Worm (Caenorhabditis elegans) whole organism, mixed stage, embryonic: Measurements from ENCODE around the gene snf-9.
A peak's percentile ranks its signal among the peaks of the same experiment; 100 is the strongest.

ENCODE experiments used
- bed-3 ChIP-seq: fragments of 200-800 bp; sonication (Bioruptor generic); optimal IDR thresholded peaks from 3 replicates; lab custom pipeline; 2018; ENCODE audit warnings: mild to moderate bottlenecking, missing genetic modification characterization, moderate library complexity, missing compliant biosample characterization
- ceh-39 ChIP-seq: fragments of 150-350 bp; optimal IDR thresholded peaks from 2 replicates; lab custom pipeline; 2014; ENCODE audit warnings: missing biosample characterization, missing genetic modification characterization
- ceh-43 ChIP-seq: fragments of 200-800 bp; sonication (Bioruptor generic); optimal IDR thresholded peaks from 2 replicates; lab custom pipeline; 2018; ENCODE audit warnings: mild to moderate bottlenecking, missing genetic modification characterization, moderate library complexity, missing compliant biosample characterization
- ceh-83 ChIP-seq: fragments of 200-800 bp; sonication (Bioruptor generic); optimal IDR thresholded peaks from 2 replicates; lab custom pipeline; 2018; ENCODE audit warnings: mild to moderate bottlenecking, missing genetic modification characterization, missing compliant biosample characterization
- ces-1 ChIP-seq: fragments of 150-350 bp; optimal IDR thresholded peaks from 2 replicates; lab custom pipeline; 2014; ENCODE audit warnings: missing biosample characterization, missing genetic modification reagents, missing genetic modification characterization
- elt-1 ChIP-seq: sonication (generic microtip); optimal IDR thresholded peaks from 2 replicates; lab custom pipeline; 2017; ENCODE audit warnings: missing genetic modification characterization, mild to moderate bottlenecking, missing compliant biosample characterization, antibody characterized with exemption, moderate library complexity, borderline replicate concordance; ENCODE audit not compliant: insufficient read depth
- elt-3 ChIP-seq: fragments of 150-350 bp; optimal IDR thresholded peaks from 2 replicates; lab custom pipeline; 2014; ENCODE audit warnings: missing biosample characterization, missing genetic modification characterization
- flh-1 ChIP-seq: fragments of 200-800 bp; sonication (Bioruptor generic); optimal IDR thresholded peaks from 2 replicates; lab custom pipeline; 2018; ENCODE audit warnings: mild to moderate bottlenecking, missing genetic modification characterization, moderate library complexity, missing compliant biosample characterization
- hlh-1 ChIP-seq: fragments of 150-350 bp; optimal IDR thresholded peaks from 2 replicates; lab custom pipeline; 2014; ENCODE audit warnings: missing biosample characterization, missing genetic modification reagents, missing genetic modification characterization
- lin-13 ChIP-seq: fragments of 150-350 bp; optimal IDR thresholded peaks from 2 replicates; lab custom pipeline; 2014; ENCODE audit warnings: missing biosample characterization, missing genetic modification characterization
- lsy-2 ChIP-seq: fragments of 150-350 bp; optimal IDR thresholded peaks from 2 replicates; lab custom pipeline; 2014; ENCODE audit warnings: missing biosample characterization, missing genetic modification characterization
- mab-5 ChIP-seq: fragments of 150-350 bp; optimal IDR thresholded peaks from 2 replicates; lab custom pipeline; 2014; ENCODE audit warnings: missing biosample characterization, missing genetic modification characterization
- mep-1 ChIP-seq: fragments of 150-350 bp; optimal IDR thresholded peaks from 2 replicates; lab custom pipeline; 2017; ENCODE audit warnings: missing biosample characterization, missing genetic modification reagents, missing genetic modification characterization, inconsistent platforms
- nhr-2 ChIP-seq: fragments of 150-350 bp; optimal IDR thresholded peaks from 2 replicates; lab custom pipeline; 2014; ENCODE audit warnings: missing biosample characterization, missing genetic modification characterization
- nhr-237 ChIP-seq: fragments of 150-350 bp; optimal IDR thresholded peaks from 2 replicates; lab custom pipeline; 2014; ENCODE audit warnings: missing biosample characterization, missing genetic modification characterization
- nhr-28 ChIP-seq: fragments of 150-350 bp; optimal IDR thresholded peaks from 2 replicates; lab custom pipeline; 2014; ENCODE audit warnings: missing biosample characterization, missing genetic modification characterization
- nhr-76 ChIP-seq: sonication (generic microtip); optimal IDR thresholded peaks from 2 replicates; lab custom pipeline; 2017; ENCODE audit warnings: missing biosample characterization, missing genetic modification characterization
- pha-4 ChIP-seq: fragments of 150-350 bp; optimal IDR thresholded peaks from 2 replicates; lab custom pipeline; 2018; ENCODE audit warnings: missing biosample characterization, missing genetic modification reagents, missing genetic modification characterization
- sem-2 ChIP-seq: fragments of 200-800 bp; sonication (Bioruptor generic); optimal IDR thresholded peaks from 2 replicates; lab custom pipeline; 2018; ENCODE audit warnings: mild to moderate bottlenecking, missing genetic modification characterization, missing compliant biosample characterization
- sptf-1 ChIP-seq: sonication (generic microtip); optimal IDR thresholded peaks from 2 replicates; lab custom pipeline; 2017; ENCODE audit warnings: mild to moderate bottlenecking, missing genetic modification characterization, moderate library complexity, missing compliant biosample characterization
- tbx-8 ChIP-seq: fragments of 200-800 bp; sonication (Bioruptor generic); optimal IDR thresholded peaks from 2 replicates; lab custom pipeline; 2018; ENCODE audit warnings: mild to moderate bottlenecking, missing genetic modification characterization, moderate library complexity, missing compliant biosample characterization
- unc-62 ChIP-seq: fragments of 150-350 bp; optimal IDR thresholded peaks from 2 replicates; lab custom pipeline; 2014; ENCODE audit warnings: missing biosample characterization, missing genetic modification reagents, missing genetic modification characterization
- zip-8 ChIP-seq: fragments of 150-350 bp; optimal IDR thresholded peaks from 2 replicates; lab custom pipeline; 2014; ENCODE audit warnings: missing biosample characterization, missing genetic modification characterization

Gene snf-9

ce11 chrIV:17328834-17329233 is 16.9 kb downstream of the snf-9 start, which contains the start of gene ceh-88:
TSS of gene ceh-88 (plus strand) at chrIV:17329188.
- no peak for TF ChIP-seq ceh-83 (GFP tag; lab: Kevin White, UChicago)
- TF ChIP-seq ces-1 (GFP tag; lab: Kevin White, UChicago): peak; percentile 84
- TF ChIP-seq nhr-76: no peak
- TF ChIP-seq, all 35 proteins: peak for 1

ce11 chrIV:17331100-17331577 is 19.2 kb downstream of the snf-9 start, which contains the start of gene C49C3.6:
TSS of gene C49C3.6 (plus strand) at chrIV:17331527.
- peak; percentile 73 for TF ChIP-seq ces-1 (GFP tag; lab: Kevin White, UChicago)
- TF ChIP-seq hlh-1 (tag; lab: Kevin White, UChicago): no peak

- TF ChIP-seq hlh-1 (tag; lab: Kevin White, UChicago) (no peak), nhr-237 (no peak), tbx-8 (GFP tag; lab: Kevin White, UChicago) (no peak)
Measured at ce11 chrIV:17332261-17332660, 20.3 kb downstream of the snf-9 start, which contains the start of gene C49C3.7. TSS of gene C49C3.7 (plus strand) at chrIV:17332561.

- TF ChIP-seq zip-8 (tag; lab: Kevin White, UChicago): no peak
- peak; percentile 69 for TF ChIP-seq ceh-39 (tag; lab: Kevin White, UChicago)
- TF ChIP-seq nhr-2 (tag; lab: Kevin White, UChicago): no peak
- peak; percentile 46 for TF ChIP-seq hlh-1 (tag; lab: Kevin White, UChicago)
- TF ChIP-seq pha-4 (tag; lab: Kevin White, UChicago): peak; percentile 18
- peak; percentile 35 for TF ChIP-seq unc-62 (GFP tag; lab: Kevin White, UChicago)
- TF ChIP-seq ces-1 (GFP tag; lab: Kevin White, UChicago): peak; percentile 31
- TF ChIP-seq ceh-43 (GFP tag; lab: Kevin White, UChicago): peak; percentile 23
- TF ChIP-seq mep-1 (tag; lab: Kevin White, UChicago): peak; percentile 40
Measured at ce11 chrIV:17333542-17334281, 21.8 kb downstream of the snf-9 start, which contains the start of gene C49C3.15. TSS of gene C49C3.15 (plus strand) at chrIV:17334231.

- TF ChIP-seq ces-1 (GFP tag; lab: Kevin White, UChicago): peak; percentile 43
- TF ChIP-seq tbx-8 (GFP tag; lab: Kevin White, UChicago): no peak
- peak; percentile 59 for TF ChIP-seq ceh-39 (tag; lab: Kevin White, UChicago)
- peak; percentile 53 for TF ChIP-seq hlh-1 (tag; lab: Kevin White, UChicago)
- TF ChIP-seq nhr-28 (tag; lab: Kevin White, UChicago): no peak
- no peak for TF ChIP-seq nhr-76
Measured at ce11 chrIV:17335031-17335430, 23.1 kb downstream of the snf-9 start, which contains the start of gene C49C3.8. TSS of gene C49C3.8 (plus strand) at chrIV:17335203.

- TF ChIP-seq ceh-83 (GFP tag; lab: Kevin White, UChicago): no peak
- no peak for TF ChIP-seq mab-5 (tag; lab: Kevin White, UChicago)
- no peak for TF ChIP-seq nhr-76
- no peak for TF ChIP-seq sptf-1 (tag; lab: Kevin White, UChicago)
- no peak for TF ChIP-seq mep-1 (tag; lab: Kevin White, UChicago)
- TF ChIP-seq lin-13: no peak
- no peak for TF ChIP-seq ceh-43 (GFP tag; lab: Kevin White, UChicago)
- no peak for TF ChIP-seq elt-1 (tag; lab: Kevin White, UChicago)
- no peak for TF ChIP-seq nhr-2 (tag; lab: Kevin White, UChicago)
- TF ChIP-seq ceh-39 (tag; lab: Kevin White, UChicago): no peak
- TF ChIP-seq sem-2 (GFP tag; lab: Kevin White, UChicago): no peak
- no peak for TF ChIP-seq ces-1 (GFP tag; lab: Kevin White, UChicago)
- no peak for TF ChIP-seq hlh-1 (tag; lab: Kevin White, UChicago)
- TF ChIP-seq flh-1 (GFP tag; lab: Kevin White, UChicago): no peak
- no peak for TF ChIP-seq elt-3 (tag; lab: Kevin White, UChicago)
- no peak for TF ChIP-seq bed-3
- no peak for TF ChIP-seq tbx-8 (GFP tag; lab: Kevin White, UChicago)
- no peak for TF ChIP-seq lsy-2
- no peak for TF ChIP-seq unc-62 (GFP tag; lab: Kevin White, UChicago)
- TF ChIP-seq zip-8 (tag; lab: Kevin White, UChicago): no peak
- TF ChIP-seq, all 35 proteins: peak for 0
Measured at ce11 chrIV:17338920-17339510, 27.1 kb downstream of the snf-9 start, which contains the start of gene C49C3.10. TSS of gene C49C3.10 (minus strand) at chrIV:17338970.
